Worm (Caenorhabditis elegans): ENCODE results near the gene nhr-264.

DNA sequence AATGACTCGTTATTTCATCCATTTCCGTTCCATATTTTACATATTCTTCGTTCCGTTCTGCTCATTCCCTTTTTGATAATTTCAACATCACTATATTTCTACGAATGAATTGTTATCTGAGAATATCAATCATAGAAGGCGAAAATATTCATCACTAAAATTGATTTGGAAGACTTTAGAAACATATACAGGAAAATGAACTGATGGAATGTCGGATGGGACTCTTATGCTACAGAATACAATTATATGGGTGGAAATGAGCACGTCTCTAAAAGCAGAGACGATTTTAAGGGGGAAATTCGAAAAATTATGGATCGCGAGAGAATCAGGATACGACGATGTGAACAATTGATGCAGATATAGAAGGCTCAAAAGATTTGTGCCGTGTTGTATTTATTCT lies 26.3 kb upstream of the nhr-264 start:
- TF ChIP-seq skn-1 (tag; optimal IDR thresholded peaks at IDR 0.05) = no peak
- no peak for TF ChIP-seq snpc-4 (tag; optimal IDR thresholded peaks at IDR 0.05)
- TF ChIP-seq fos-1 (tag; optimal IDR thresholded peaks at IDR 0.05) = no peak
- TF ChIP-seq tbx-2 (tag; optimal IDR thresholded peaks at IDR 0.05) = no peak
- no peak for TF ChIP-seq nfya-1 (tag; optimal IDR thresholded peaks at IDR 0.05; ENCODE audit: insufficient read depth)
- TF ChIP-seq unc-62 (GFP tag; optimal IDR thresholded peaks at IDR 0.05) = no peak
